Fruit fly (Drosophila melanogaster) whole organism, embryonic: ENCODE measurements around the gene dysc.

Source experiments
- Ada2b ChIP-seq: fragments of 200-800 bp; sonication (Bioruptor generic); IDR thresholded peaks from 2 replicates; pipeline ENCODE4 v1.3.6; 2022; ENCODE audit warnings: missing biosample characterization, missing genetic modification characterization
- CG10654 ChIP-seq: fragments of 200-800 bp; sonication (Bioruptor generic); optimal IDR thresholded peaks from 2 replicates; lab custom pipeline; 2016; ENCODE audit warnings: missing biosample characterization, missing genetic modification characterization
- CG2199 ChIP-seq: fragments of 200-800 bp; sonication (Bioruptor generic); IDR thresholded peaks from 3 replicates; pipeline ENCODE4 v1.3.6; 2022; ENCODE audit warnings: missing biosample characterization, missing genetic modification characterization
- Lpt ChIP-seq: fragments of >200 bp; optimal IDR thresholded peaks from 2 replicates; lab custom pipeline; 2018; ENCODE audit warnings: missing biosample characterization, missing genetic modification characterization
- Poxn ChIP-seq: fragments of 200-800 bp; sonication (Bioruptor generic); IDR thresholded peaks from 2 replicates; pipeline ENCODE4 v1.3.6; 2022; ENCODE audit warnings: missing biosample characterization, missing genetic modification characterization
- ara ChIP-seq: fragments of 200-800 bp; sonication (Bioruptor generic); IDR thresholded peaks from 2 replicates; pipeline ENCODE4 v1.3.6; 2022; ENCODE audit warnings: missing biosample characterization, missing genetic modification characterization
- chm ChIP-seq: fragments of 200-800 bp; sonication (Bioruptor generic); IDR thresholded peaks from 2 replicates; pipeline ENCODE4 v1.3.6; 2022; ENCODE audit warnings: missing biosample characterization, missing genetic modification characterization
- crc ChIP-seq: fragments of 200-800 bp; sonication (Bioruptor generic); optimal IDR thresholded peaks from 2 replicates; lab custom pipeline; 2016; ENCODE audit warnings: missing biosample characterization, missing genetic modification characterization
- eve ChIP-seq, 2 experiments: fragments of >200 bp; optimal IDR thresholded peaks; 2 replicates each; lab custom pipeline; 2017; ENCODE audit warnings: missing biosample characterization in 2 of 2, missing genetic modification characterization in 2 of 2
- h ChIP-seq: fragments of >200 bp; optimal IDR thresholded peaks from 2 replicates; lab custom pipeline; 2017

DNA sequence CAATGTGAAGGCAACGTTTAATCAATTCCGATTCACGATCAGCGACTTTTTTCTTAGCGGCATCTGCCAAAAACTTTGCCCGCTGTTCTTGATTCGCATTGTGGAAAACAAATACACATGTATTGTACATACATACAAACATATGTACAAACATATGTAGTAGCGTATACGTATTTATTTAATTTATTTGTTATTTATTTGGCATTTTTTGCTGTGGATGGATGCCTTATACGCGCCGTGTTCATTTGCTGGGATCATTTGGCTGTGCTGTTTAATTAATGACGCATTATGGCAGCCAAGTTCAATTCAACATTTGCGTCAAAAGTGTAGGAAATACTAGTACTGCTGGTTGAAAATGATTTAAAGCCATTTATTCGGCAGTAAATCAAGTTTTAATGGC, 9.7 kb upstream of the dysc start:
- no peak for TF ChIP-seq CG10654
- TF ChIP-seq eve (GFP tag; optimal IDR thresholded peaks at IDR 0.05; lab: Kevin White, UChicago), result no peak
- TF ChIP-seq CG2199 (GFP tag; lab: Robert Waterston, UW), result no peak
- no peak for TF ChIP-seq Lpt (GFP tag; lab: Kevin White, UChicago)
- no peak for TF ChIP-seq Poxn (GFP tag; lab: Robert Waterston, UW)
- no peak for TF ChIP-seq Ada2b (GFP tag; lab: Robert Waterston, UW)
- no peak for TF ChIP-seq chm (GFP tag; lab: Robert Waterston, UW)
- TF ChIP-seq crc (GFP tag; lab: Kevin White, UChicago), result no peak
- TF ChIP-seq h (lab: Kevin White, UChicago), result no peak
- no peak for TF ChIP-seq ara (GFP tag; lab: Robert Waterston, UW)
